Worm (Caenorhabditis elegans) whole organism, mixed stage, embryonic: Measurements from ENCODE around the gene C14F11.7.

Experiments used
- blmp-1 ChIP-seq: fragments of 150-350 bp; optimal IDR thresholded peaks from 2 replicates; lab custom pipeline; 2014; ENCODE audit warnings: missing biosample characterization, missing genetic modification characterization
- ceh-83 ChIP-seq: fragments of 200-800 bp; sonication (Bioruptor generic); optimal IDR thresholded peaks from 2 replicates; lab custom pipeline; 2018; ENCODE audit warnings: mild to moderate bottlenecking, missing genetic modification characterization, missing compliant biosample characterization
- elt-1 ChIP-seq: sonication (generic microtip); optimal IDR thresholded peaks from 2 replicates; lab custom pipeline; 2017; ENCODE audit warnings: missing genetic modification characterization, mild to moderate bottlenecking, missing compliant biosample characterization, antibody characterized with exemption, moderate library complexity, borderline replicate concordance; ENCODE audit not compliant: insufficient read depth
- elt-3 ChIP-seq: fragments of 150-350 bp; optimal IDR thresholded peaks from 2 replicates; lab custom pipeline; 2014; ENCODE audit warnings: missing biosample characterization, missing genetic modification characterization
- ham-2 ChIP-seq: fragments of 200-800 bp; sonication (Bioruptor generic); optimal IDR thresholded peaks from 2 replicates; lab custom pipeline; 2018; ENCODE audit warnings: mild to moderate bottlenecking, missing genetic modification characterization, missing compliant biosample characterization
- nhr-12 ChIP-seq: fragments of 150-350 bp; optimal IDR thresholded peaks from 2 replicates; lab custom pipeline; 2014; ENCODE audit warnings: missing biosample characterization, missing genetic modification characterization
- nhr-237 ChIP-seq: fragments of 150-350 bp; optimal IDR thresholded peaks from 2 replicates; lab custom pipeline; 2014; ENCODE audit warnings: missing biosample characterization, missing genetic modification characterization
- pha-4 ChIP-seq: fragments of 150-350 bp; optimal IDR thresholded peaks from 2 replicates; lab custom pipeline; 2018; ENCODE audit warnings: missing biosample characterization, missing genetic modification reagents, missing genetic modification characterization
- snpc-4 ChIP-seq: fragments of 150-350 bp; optimal IDR thresholded peaks from 2 replicates; lab custom pipeline; 2014; ENCODE audit warnings: missing biosample characterization, missing genetic modification characterization
- unc-120 ChIP-seq: sonication (generic microtip); optimal IDR thresholded peaks from 2 replicates; lab custom pipeline; 2017; ENCODE audit warnings: missing genetic modification characterization, missing compliant biosample characterization; ENCODE audit not compliant: poor library complexity, severe bottlenecking
- unc-39 ChIP-seq: fragments of 150-350 bp; optimal IDR thresholded peaks from 2 replicates; lab custom pipeline; 2014; ENCODE audit warnings: missing biosample characterization, missing genetic modification characterization
- unc-62 ChIP-seq: fragments of 150-350 bp; optimal IDR thresholded peaks from 2 replicates; lab custom pipeline; 2014; ENCODE audit warnings: missing biosample characterization, missing genetic modification reagents, missing genetic modification characterization
- zip-8 ChIP-seq: fragments of 150-350 bp; optimal IDR thresholded peaks from 2 replicates; lab custom pipeline; 2014; ENCODE audit warnings: missing biosample characterization, missing genetic modification characterization
- ztf-11 ChIP-seq: fragments of 150-350 bp; optimal IDR thresholded peaks from 2 replicates; lab custom pipeline; 2014; ENCODE audit warnings: missing biosample characterization, missing genetic modification characterization

ce11 chrX:6253566-6253898 is 45.2 kb upstream of the C14F11.7 start:
- no peak for TF ChIP-seq snpc-4
- TF ChIP-seq ztf-11 (tag; lab: Kevin White, UChicago), result no peak
- no peak for TF ChIP-seq ham-2
- no peak for TF ChIP-seq ceh-83
- no peak for TF ChIP-seq elt-1 (tag; lab: Kevin White, UChicago)
- TF ChIP-seq nhr-12 (tag; lab: Kevin White, UChicago), result no peak
- TF ChIP-seq unc-120 (tag; lab: Kevin White, UChicago), result no peak
- no peak for TF ChIP-seq elt-3
- no peak for TF ChIP-seq unc-39 (tag; lab: Kevin White, UChicago)
- TF ChIP-seq nhr-237 (tag; lab: Kevin White, UChicago), result no peak
- TF ChIP-seq unc-62 (GFP tag; lab: Kevin White, UChicago), result no peak
- no peak for TF ChIP-seq pha-4
- no peak for TF ChIP-seq blmp-1 (tag; lab: Kevin White, UChicago)
- TF ChIP-seq zip-8 (tag; lab: Kevin White, UChicago), result no peak
